Worm (Caenorhabditis elegans): ENCODE results near the gene sri-61.

The sri-61 gene

ce11 chrII:2705200-2705599, 5.1 kb upstream of the sri-61 start, which contains the start of gene srh-128:
Gene srh-128, minus strand, starts transcription at chrII:2705300.
- no peak for TF ChIP-seq Y75B8A.6 (GFP tag; IDR thresholded peaks at IDR 0.05)
- TF ChIP-seq lin-38 (GFP tag; IDR thresholded peaks at IDR 0.05): no peak
- TF ChIP-seq saeg-2 (GFP tag; IDR thresholded peaks at IDR 0.05): no peak
- no peak for TF ChIP-seq egl-27 (tag; optimal IDR thresholded peaks at IDR 0.05)
- no peak for TF ChIP-seq mdl-1 (tag; optimal IDR thresholded peaks at IDR 0.05)
- no peak for TF ChIP-seq set-16 (GFP tag; IDR thresholded peaks at IDR 0.05)
- TF ChIP-seq dve-1 (tag; optimal IDR thresholded peaks at IDR 0.05; ENCODE audit: insufficient read depth): no peak
- TF ChIP-seq aly-2 (tag; optimal IDR thresholded peaks at IDR 0.05): no peak
- TF ChIP-seq nhr-111 (GFP tag; optimal IDR thresholded peaks at IDR 0.05): no peak
- TF ChIP-seq nhr-25 (tag; optimal IDR thresholded peaks at IDR 0.05; ENCODE audit: borderline replicate concordance, insufficient read depth): no peak

DNA sequence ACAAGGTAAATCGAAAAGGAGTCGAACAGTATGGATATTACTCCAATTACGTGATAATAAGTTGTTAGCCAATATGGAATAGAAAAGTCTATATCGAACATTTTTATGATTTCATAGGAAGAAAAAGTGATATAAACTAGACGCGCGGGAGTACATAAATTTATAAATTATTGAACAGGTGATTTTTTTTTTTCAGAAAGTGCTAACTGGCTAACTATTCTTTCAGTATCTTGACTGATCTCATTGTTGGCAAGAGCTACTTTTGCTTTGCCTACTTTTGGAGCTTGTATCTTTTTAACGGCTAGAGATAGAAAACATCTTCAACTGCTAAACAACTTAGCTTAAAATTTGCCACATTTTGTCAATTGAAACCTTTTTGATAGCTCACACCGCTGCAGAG, 2.6 kb upstream of the sri-61 start, which contains the start of gene sri-60:
Gene sri-60, minus strand, starts transcription at position 101 of the 400 bp plus-strand sequence.
- TF ChIP-seq dve-1 (tag; optimal IDR thresholded peaks at IDR 0.05; ENCODE audit: insufficient read depth) (no peak), unc-130 (GFP tag; optimal IDR thresholded peaks at IDR 0.05) (no peak), Y5F2A.4 (GFP tag; optimal IDR thresholded peaks at IDR 0.05) (no peak), madf-5 (GFP tag; IDR thresholded peaks at IDR 0.05) (no peak), mdl-1 (tag; optimal IDR thresholded peaks at IDR 0.05) (no peak), Y48G9A.11 (GFP tag; IDR thresholded peaks at IDR 0.05) (no peak), nhr-28 (tag; optimal IDR thresholded peaks at IDR 0.05) (no peak), zip-2 (tag; optimal IDR thresholded peaks at IDR 0.05) (no peak), mdt-29 (GFP tag; IDR thresholded peaks at IDR 0.05) (no peak), nhr-237 (tag; optimal IDR thresholded peaks at IDR 0.05) (no peak), lir-3 (tag; optimal IDR thresholded peaks at IDR 0.05) (no peak)

DNA sequence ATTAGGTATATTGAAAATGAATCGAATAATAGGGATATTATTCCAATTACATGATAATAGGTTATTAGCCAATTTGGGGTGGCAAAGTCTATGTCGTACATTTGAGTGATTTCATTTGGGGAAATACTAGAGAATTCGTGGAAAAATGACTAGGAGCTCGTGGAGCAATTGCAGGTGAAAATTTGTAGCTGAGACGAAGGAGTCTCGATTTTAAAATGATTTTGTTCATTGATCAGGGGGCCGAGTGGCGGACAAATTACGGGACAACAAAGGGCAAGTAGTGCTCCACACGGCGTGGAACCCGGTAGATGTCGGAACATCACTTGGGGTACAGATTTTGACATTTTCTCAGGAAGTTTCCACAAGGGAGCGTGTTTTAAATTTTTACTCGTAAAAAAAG, 1.8 kb downstream of the sri-61 start, which contains the start of gene sri-62:
Gene sri-62, minus strand, starts transcription at position 101 of the 400 bp plus-strand sequence.
- TF ChIP-seq spr-3 (GFP tag; optimal IDR thresholded peaks at IDR 0.05) (no peak), lim-7 (GFP tag; IDR thresholded peaks at IDR 0.05) (no peak), Y75B8A.6 (GFP tag; IDR thresholded peaks at IDR 0.05) (no peak), skn-1 (tag; optimal IDR thresholded peaks at IDR 0.05) (no peak), madf-9 (GFP tag; conservative IDR thresholded peaks at IDR 0.05) (no peak), mep-1 (tag; optimal IDR thresholded peaks at IDR 0.05) (no peak), cey-2 (tag; optimal IDR thresholded peaks at IDR 0.05; ENCODE audit: borderline replicate concordance, insufficient read depth) (no peak), daf-19 (GFP tag; conservative IDR thresholded peaks at IDR 0.05) (no peak), D1046.2 (GFP tag; IDR thresholded peaks at IDR 0.05) (no peak), lin-29 (GFP tag; IDR thresholded peaks at IDR 0.05) (no peak), dve-1 (tag; optimal IDR thresholded peaks at IDR 0.05; ENCODE audit: insufficient read depth) (no peak), ces-1 (GFP tag; optimal IDR thresholded peaks at IDR 0.05) (no peak), lin-1 (GFP tag; IDR thresholded peaks at IDR 0.05) (no peak), tra-1 (GFP tag; IDR thresholded peaks at IDR 0.05) (no peak), lin-15B (tag; optimal IDR thresholded peaks at IDR 0.05) (no peak)

- peak; percentile 40 for TF ChIP-seq fkh-10 (GFP tag; optimal IDR thresholded peaks at IDR 0.05)
- TF ChIP-seq hmg-1.1 (GFP tag; IDR thresholded peaks at IDR 0.05): no peak
Measured at ce11 chrII:2695079-2695478, 5.0 kb downstream of the sri-61 start.

DNA sequence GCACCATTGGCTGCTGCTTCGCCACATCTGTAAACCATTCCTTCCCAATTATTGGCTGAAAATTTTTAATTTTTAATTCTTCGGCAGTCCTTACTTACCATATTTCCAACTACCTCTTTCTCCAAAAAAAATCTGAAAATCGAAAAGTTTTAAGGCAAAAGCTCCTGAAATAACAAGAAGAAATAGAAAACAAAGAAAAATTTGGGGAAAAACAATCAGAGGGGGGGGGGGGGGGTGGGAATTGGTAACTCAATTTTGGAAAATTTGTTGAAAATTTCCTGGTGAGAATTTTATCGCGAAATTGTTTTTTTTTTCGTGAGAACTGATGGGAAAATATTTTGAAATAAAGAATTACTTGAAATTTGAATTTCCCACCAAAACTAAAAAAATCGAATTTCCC, 7.7 kb downstream of the sri-61 start, which contains the start of gene set-11:
Gene set-11, minus strand, starts transcription at position 101 of the 400 bp plus-strand sequence.
- TF ChIP-seq zip-11 (GFP tag; IDR thresholded peaks at IDR 0.05) (no peak), vab-7 (GFP tag; IDR thresholded peaks at IDR 0.05) (no peak), nhr-10 (tag; optimal IDR thresholded peaks at IDR 0.05) (no peak), egl-27 (tag; optimal IDR thresholded peaks at IDR 0.05) (no peak), lin-1 (GFP tag; IDR thresholded peaks at IDR 0.05) (no peak), nhr-102 (tag; optimal IDR thresholded peaks at IDR 0.05) (no peak), zip-2 (tag; optimal IDR thresholded peaks at IDR 0.05) (no peak), skn-1 (tag; optimal IDR thresholded peaks at IDR 0.05) (no peak), zfp-2 (tag; optimal IDR thresholded peaks at IDR 0.05) (no peak), snpc-1.2 (GFP tag; IDR thresholded peaks at IDR 0.05) (no peak), egl-43 (GFP tag; IDR thresholded peaks at IDR 0.05) (no peak), mdl-1 (tag; optimal IDR thresholded peaks at IDR 0.05) (no peak), saeg-2 (GFP tag; IDR thresholded peaks at IDR 0.05) (no peak)

Measured in whole organism, L4 larva.